Fruit fly (Drosophila melanogaster) whole organism, prepupa: ENCODE measurements around the gene CG33795.

ENCODE experiments used
- CG11762 ChIP-seq: fragments of 200-800 bp; sonication (Bioruptor generic); optimal IDR thresholded peaks from 3 replicates; lab custom pipeline; 2016; ENCODE audit warnings: missing biosample characterization, missing genetic modification characterization; ENCODE audit not compliant: insufficient read depth
- CG34406 ChIP-seq: fragments of 200-800 bp; sonication (Bioruptor generic); optimal IDR thresholded peaks from 3 replicates; lab custom pipeline; 2016; ENCODE audit warnings: missing biosample characterization, missing genetic modification characterization
- CG6808 ChIP-seq: fragments of 200-800 bp; sonication (Bioruptor generic); optimal IDR thresholded peaks from 3 replicates; lab custom pipeline; 2017; ENCODE audit warnings: missing biosample characterization, missing genetic modification characterization, mild to moderate bottlenecking, moderate library complexity, missing genetic modification reagents
- CG6854 ChIP-seq: fragments of 200-800 bp; sonication (Bioruptor generic); optimal IDR thresholded peaks from 2 replicates; lab custom pipeline; 2017; ENCODE audit warnings: missing biosample characterization, mild to moderate bottlenecking, missing genetic modification characterization
- Lpt ChIP-seq: fragments of 200-800 bp; sonication (Bioruptor generic); optimal IDR thresholded peaks from 3 replicates; lab custom pipeline; 2016; ENCODE audit warnings: missing biosample characterization, missing genetic modification characterization
- Met ChIP-seq: fragments of 200-800 bp; sonication (Bioruptor generic); optimal IDR thresholded peaks from 3 replicates; lab custom pipeline; 2016; ENCODE audit warnings: missing biosample characterization, missing genetic modification characterization
- OdsH ChIP-seq: fragments of 200-800 bp; sonication (Bioruptor generic); optimal IDR thresholded peaks from 3 replicates; lab custom pipeline; 2016; ENCODE audit warnings: missing biosample characterization, missing genetic modification characterization
- dsx ChIP-seq: fragments of 200-800 bp; optimal IDR thresholded peaks from 3 replicates; lab custom pipeline; 2019; ENCODE audit warnings: missing biosample characterization, mild to moderate bottlenecking, missing genetic modification characterization, moderate library complexity; ENCODE audit not compliant: poor library complexity, severe bottlenecking
- fkh ChIP-seq: fragments of 200-800 bp; sonication (Bioruptor generic); optimal IDR thresholded peaks from 3 replicates; lab custom pipeline; 2017; ENCODE audit warnings: missing biosample characterization, mild to moderate bottlenecking, missing genetic modification characterization, moderate library complexity
- net ChIP-seq: fragments of 200-800 bp; sonication (Bioruptor generic); optimal IDR thresholded peaks from 3 replicates; lab custom pipeline; 2016; ENCODE audit warnings: missing biosample characterization, missing genetic modification characterization

- TF ChIP-seq net (GFP tag; lab: Kevin White, UChicago) = no peak
- TF ChIP-seq OdsH (GFP tag; lab: Kevin White, UChicago) = no peak
- peak; percentile 18 for TF ChIP-seq Met (GFP tag; lab: Kevin White, UChicago)
- no peak for TF ChIP-seq Lpt (GFP tag; lab: Kevin White, UChicago)
- TF ChIP-seq CG6854 (GFP tag; lab: Kevin White, UChicago) = no peak
- TF ChIP-seq CG11762 (GFP tag; lab: Kevin White, UChicago) = no peak
- TF ChIP-seq CG34406 (GFP tag; lab: Kevin White, UChicago) = no peak
- no peak for TF ChIP-seq dsx (GFP tag; lab: Kevin White, UChicago)
- no peak for TF ChIP-seq CG6808
- TF ChIP-seq fkh (GFP tag; lab: Kevin White, UChicago) = no peak
Measured at dm6 chr3L:16153650-16154049, 17.5 kb downstream of the CG33795 start.
